Worm (Caenorhabditis elegans) whole organism, L2 larva: ENCODE data around the gene F32H5.4.
A peak's percentile ranks its signal among the peaks of the same experiment; 100 is the strongest.

Experiments
- C34F6.9 ChIP-seq: fragments of 150-350 bp; optimal IDR thresholded peaks from 2 replicates; lab custom pipeline; 2014; ENCODE audit warnings: missing biosample characterization, missing genetic modification characterization
- F13H6.1 ChIP-seq: sonication (generic microtip); optimal IDR thresholded peaks from 2 replicates; lab custom pipeline; 2016; ENCODE audit warnings: missing genetic modification characterization, missing compliant biosample characterization
- ZK546.5 ChIP-seq: sonication (generic microtip); optimal IDR thresholded peaks from 2 replicates; lab custom pipeline; 2017; ENCODE audit warnings: missing biosample characterization, missing genetic modification characterization
- ama-1 ChIP-seq: fragments of 150-350 bp; optimal IDR thresholded peaks from 2 replicates; lab custom pipeline; 2018; ENCODE audit warnings: inconsistent platforms
- blmp-1 ChIP-seq: sonication (generic microtip); optimal IDR thresholded peaks from 2 replicates; lab custom pipeline; 2017; ENCODE audit warnings: missing genetic modification characterization, mild to moderate bottlenecking, missing compliant biosample characterization, antibody characterized with exemption, moderate library complexity; ENCODE audit not compliant: insufficient read depth
- ceh-82 ChIP-seq: fragments of 150-350 bp; optimal IDR thresholded peaks from 2 replicates; lab custom pipeline; 2014; ENCODE audit warnings: missing biosample characterization, missing genetic modification characterization
- crh-2 ChIP-seq: sonication (generic microtip); optimal IDR thresholded peaks from 2 replicates; lab custom pipeline; 2017; ENCODE audit warnings: missing biosample characterization, missing genetic modification characterization
- dmd-4 ChIP-seq: sonication (generic microtip); optimal IDR thresholded peaks from 2 replicates; lab custom pipeline; 2017; ENCODE audit warnings: missing biosample characterization, missing genetic modification characterization
- egl-27 ChIP-seq: sonication (generic microtip); optimal IDR thresholded peaks from 3 replicates; lab custom pipeline; 2017; ENCODE audit warnings: missing biosample characterization, missing genetic modification reagents, missing genetic modification characterization
- elt-1 ChIP-seq: fragments of 150-350 bp; optimal IDR thresholded peaks from 2 replicates; lab custom pipeline; 2014; ENCODE audit warnings: missing biosample characterization, missing genetic modification characterization
- fos-1 ChIP-seq: fragments of 150-350 bp; optimal IDR thresholded peaks from 2 replicates; lab custom pipeline; 2014; ENCODE audit warnings: missing biosample characterization, missing genetic modification characterization
- gmeb-1 ChIP-seq: fragments of 150-350 bp; optimal IDR thresholded peaks from 2 replicates; lab custom pipeline; 2014; ENCODE audit warnings: missing biosample characterization, missing genetic modification characterization
- lin-39 ChIP-seq: fragments of 150-350 bp; optimal IDR thresholded peaks from 2 replicates; lab custom pipeline; 2014; ENCODE audit warnings: missing biosample characterization, missing genetic modification reagents, missing genetic modification characterization
- lsy-2 ChIP-seq, 2 experiments: fragments of 150-350 bp in 1 of 2; sonication (generic microtip) in 1 of 2; optimal IDR thresholded peaks; 2 replicates each; lab custom pipeline; 2014 to 2017; ENCODE audit warnings: missing biosample characterization in 2 of 2, missing genetic modification characterization in 2 of 2
- mab-5 ChIP-seq: fragments of 150-350 bp; optimal IDR thresholded peaks from 2 replicates; lab custom pipeline; 2014; ENCODE audit warnings: missing biosample characterization, missing genetic modification characterization
- mdl-1 ChIP-seq, 2 experiments: fragments of 150-350 bp in 1 of 2; sonication (generic microtip) in 1 of 2; optimal IDR thresholded peaks; 2 replicates each; lab custom pipeline; 2017; ENCODE audit warnings: missing biosample characterization in 2 of 2, missing genetic modification characterization in 2 of 2
- nhr-10 ChIP-seq: sonication (generic microtip); optimal IDR thresholded peaks from 2 replicates; lab custom pipeline; 2017; ENCODE audit warnings: missing biosample characterization, missing genetic modification characterization
- nhr-129 ChIP-seq: fragments of 150-350 bp; optimal IDR thresholded peaks from 2 replicates; lab custom pipeline; 2014; ENCODE audit warnings: missing biosample characterization, missing genetic modification characterization
- nhr-21 ChIP-seq: fragments of 150-350 bp; optimal IDR thresholded peaks from 2 replicates; lab custom pipeline; 2014; ENCODE audit warnings: missing biosample characterization, missing genetic modification characterization
- nhr-23 ChIP-seq: fragments of 150-350 bp; optimal IDR thresholded peaks from 2 replicates; lab custom pipeline; 2014; ENCODE audit warnings: missing biosample characterization, missing genetic modification reagents, missing genetic modification characterization
- nhr-25 ChIP-seq: fragments of 150-350 bp; sonication (generic microtip); optimal IDR thresholded peaks from 3 replicates; lab custom pipeline; 2014; ENCODE audit warnings: missing biosample characterization, missing genetic modification characterization
- nhr-6 ChIP-seq: fragments of 150-350 bp; optimal IDR thresholded peaks from 2 replicates; lab custom pipeline; 2014; ENCODE audit warnings: missing biosample characterization, missing genetic modification characterization
- nhr-77 ChIP-seq: fragments of 150-350 bp; optimal IDR thresholded peaks from 2 replicates; lab custom pipeline; 2014; ENCODE audit warnings: missing biosample characterization, missing genetic modification characterization
- peb-1 ChIP-seq: fragments of 150-350 bp; optimal IDR thresholded peaks from 2 replicates; lab custom pipeline; 2014; ENCODE audit warnings: missing biosample characterization, missing genetic modification characterization
- sem-4 ChIP-seq: fragments of 150-350 bp; optimal IDR thresholded peaks from 2 replicates; lab custom pipeline; 2014; ENCODE audit warnings: missing biosample characterization, missing genetic modification reagents, missing genetic modification characterization
- sma-3 ChIP-seq: sonication (generic microtip); optimal IDR thresholded peaks from 2 replicates; lab custom pipeline; 2016; ENCODE audit warnings: missing genetic modification reagents, missing genetic modification characterization, missing compliant biosample characterization
- sma-9 ChIP-seq, 2 experiments: fragments of 150-350 bp in 1 of 2; sonication (generic microtip) in 1 of 2; optimal IDR thresholded peaks; 2 replicates each; lab custom pipeline; 2014 to 2016; ENCODE audit warnings: missing genetic modification characterization in 2 of 2, mild to moderate bottlenecking in 1 of 2, missing biosample characterization in 1 of 2, missing compliant biosample characterization in 1 of 2, missing genetic modification reagents in 1 of 2, moderate library complexity in 1 of 2
- snpc-4 ChIP-seq: fragments of 150-350 bp; optimal IDR thresholded peaks from 2 replicates; lab custom pipeline; 2014; ENCODE audit warnings: missing biosample characterization, missing genetic modification characterization
- unc-39 ChIP-seq: fragments of 150-350 bp; optimal IDR thresholded peaks from 2 replicates; lab custom pipeline; 2014; ENCODE audit warnings: missing biosample characterization, missing genetic modification characterization
- ztf-11 ChIP-seq: sonication (generic microtip); optimal IDR thresholded peaks from 2 replicates; lab custom pipeline; 2017; ENCODE audit warnings: missing biosample characterization, missing genetic modification characterization

F32H5.4 gene

ce11 chrV:13358823-13359592, 1.3 kb upstream of the F32H5.4 start, which contains the start of gene F32H5.3:
Gene F32H5.3 (plus strand): TSS chrV:13359335.
- TF ChIP-seq C34F6.9 (tag; lab: Kevin White, UChicago) (no peak), ama-1 (lab: Kevin White, UChicago) (peak; percentile 30), nhr-25 (peak; percentile 44), mdl-1 (tag; optimal IDR thresholded peaks at IDR 0.05; lab: Kevin White, UChicago) (no peak), blmp-1 (tag; lab: Kevin White, UChicago) (peak; percentile 12), lsy-2 (tag; optimal IDR thresholded peaks at IDR 0.05; lab: Kevin White, UChicago) (peak in 1 of 2 experiments; percentile 47), sma-9 (GFP tag; optimal IDR thresholded peaks at IDR 0.05; lab: Kevin White, UChicago) (peak; percentile 23), sma-9 (tag; optimal IDR thresholded peaks at IDR 0.05; lab: Kevin White, UChicago) (no peak), nhr-21 (tag; lab: Kevin White, UChicago) (peak; percentile 44), snpc-4 (tag; lab: Kevin White, UChicago) (no peak), sma-3 (GFP tag; lab: Kevin White, UChicago) (peak; percentile 30)

DNA sequence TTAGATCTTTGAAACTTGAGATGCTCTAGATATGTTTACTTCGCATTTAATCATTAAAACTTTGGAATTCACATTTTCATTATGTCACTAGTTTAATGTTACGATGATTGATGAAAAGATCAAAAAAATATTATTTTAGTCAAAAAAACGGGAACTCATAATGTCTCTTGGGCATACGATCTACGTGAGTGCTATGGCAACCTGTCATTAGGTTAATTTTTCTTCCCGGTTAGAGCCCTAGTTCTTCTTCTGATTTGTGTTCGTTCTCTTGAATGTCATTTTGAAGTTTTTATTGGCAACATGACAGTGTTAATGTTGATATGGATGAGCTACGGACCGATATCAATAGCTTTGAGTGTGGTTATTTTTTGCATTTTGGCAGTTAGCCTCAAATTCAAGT, 3.1 kb downstream of the F32H5.4 start, which contains the start of gene srg-46:
Gene srg-46 (plus strand): TSS at position 301 of the 400 bp plus-strand sequence.
- no peak for TF ChIP-seq F13H6.1 (tag; lab: Kevin White, UChicago)
- TF ChIP-seq, all 48 proteins: peak for 0

ce11 chrV:13364227-13364626, 3.9 kb downstream of the F32H5.4 start:
- TF ChIP-seq nhr-77 (tag; lab: Kevin White, UChicago), result no peak

DNA sequence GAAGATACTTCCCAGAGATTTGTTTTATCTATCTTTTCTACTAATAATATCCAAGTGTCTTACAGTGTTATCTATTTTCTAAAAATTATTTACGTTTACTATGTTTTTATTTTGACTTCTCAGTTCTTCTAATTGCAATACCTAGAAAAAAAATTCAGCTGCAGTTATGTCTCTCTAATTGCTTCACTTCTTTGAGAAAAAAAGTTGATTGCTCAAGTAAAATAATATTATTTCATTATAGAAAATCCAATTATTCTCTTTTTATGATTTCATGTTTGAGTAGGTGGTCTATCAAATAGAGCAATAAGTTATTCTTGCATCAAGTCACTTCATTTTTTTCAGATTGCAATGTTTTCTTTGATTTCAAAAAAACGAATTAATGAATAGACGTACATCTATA, 6.1 kb downstream of the F32H5.4 start:
- TF ChIP-seq gmeb-1 (no peak), nhr-21 (tag; lab: Kevin White, UChicago) (no peak), F13H6.1 (tag; lab: Kevin White, UChicago) (no peak)

- TF ChIP-seq nhr-21 (tag; lab: Kevin White, UChicago), result no peak
- TF ChIP-seq blmp-1 (tag; lab: Kevin White, UChicago), result no peak
- no peak for TF ChIP-seq nhr-10 (tag; lab: Kevin White, UChicago)
- no peak for TF ChIP-seq ZK546.5
- TF ChIP-seq unc-39, result no peak
These were observed 6.7 kb downstream of the F32H5.4 start, which contains the start of gene srx-125 for ce11 chrV:13367024-13367423. Gene srx-125 (plus strand): TSS chrV:13367324.

ce11 chrV:13369663-13370062, 9.3 kb downstream of the F32H5.4 start:
- peak; percentile 39 for TF ChIP-seq crh-2 (tag; lab: Kevin White, UChicago)
- TF ChIP-seq fos-1 (tag; lab: Kevin White, UChicago), result peak; percentile 63
- no peak for TF ChIP-seq ZK546.5
- no peak for TF ChIP-seq nhr-6 (tag; lab: Kevin White, UChicago)
- peak; percentile 32 for TF ChIP-seq gmeb-1
- TF ChIP-seq sma-3 (GFP tag; lab: Kevin White, UChicago), result peak; percentile 45
- peak; percentile 1 for TF ChIP-seq F13H6.1 (tag; lab: Kevin White, UChicago)
- no peak for TF ChIP-seq nhr-23 (tag; lab: Kevin White, UChicago)
- peak; percentile 15 for TF ChIP-seq sma-9 (GFP tag; optimal IDR thresholded peaks at IDR 0.05; lab: Kevin White, UChicago)
- TF ChIP-seq sma-9 (tag; optimal IDR thresholded peaks at IDR 0.05; lab: Kevin White, UChicago), result no peak
- TF ChIP-seq C34F6.9 (tag; lab: Kevin White, UChicago), result no peak
- peak; percentile 31 for TF ChIP-seq nhr-21 (tag; lab: Kevin White, UChicago)

ce11 chrV:13370265-13370664, 9.9 kb downstream of the F32H5.4 start:
- TF ChIP-seq fos-1 (tag; lab: Kevin White, UChicago) (no peak), C34F6.9 (tag; lab: Kevin White, UChicago) (no peak), ztf-11 (no peak), dmd-4 (no peak), snpc-4 (tag; lab: Kevin White, UChicago) (no peak), sem-4 (no peak), mab-5 (tag; lab: Kevin White, UChicago) (no peak), peb-1 (tag; lab: Kevin White, UChicago) (no peak), sma-9 (GFP tag; optimal IDR thresholded peaks at IDR 0.05; lab: Kevin White, UChicago) (no peak), sma-9 (tag; optimal IDR thresholded peaks at IDR 0.05; lab: Kevin White, UChicago) (no peak), nhr-129 (tag; lab: Kevin White, UChicago) (no peak), crh-2 (tag; lab: Kevin White, UChicago) (no peak), nhr-23 (tag; lab: Kevin White, UChicago) (no peak), lin-39 (tag; lab: Kevin White, UChicago) (no peak), egl-27 (tag; lab: Kevin White, UChicago) (no peak), nhr-6 (tag; lab: Kevin White, UChicago) (no peak), ceh-82 (tag; lab: Kevin White, UChicago) (no peak), elt-1 (tag; lab: Kevin White, UChicago) (no peak)
